Fruit fly (Drosophila melanogaster) whole organism, prepupa: Measurements from ENCODE around the gene Pnn.

Experiments used
- Blimp-1 ChIP-seq: fragments of 200-800 bp; sonication (Bioruptor generic); optimal IDR thresholded peaks from 3 replicates; lab custom pipeline; 2017; ENCODE audit warnings: missing biosample characterization, missing genetic modification characterization, mild to moderate bottlenecking, moderate library complexity, missing genetic modification reagents
- CG10631 ChIP-seq: fragments of 200-800 bp; sonication (Bioruptor generic); optimal IDR thresholded peaks from 2 replicates; lab custom pipeline; 2016; ENCODE audit warnings: missing biosample characterization, missing genetic modification characterization
- CG11762 ChIP-seq: fragments of 200-800 bp; sonication (Bioruptor generic); optimal IDR thresholded peaks from 3 replicates; lab custom pipeline; 2016; ENCODE audit warnings: missing biosample characterization, missing genetic modification characterization; ENCODE audit not compliant: insufficient read depth
- CG15336 ChIP-seq: fragments of 200-800 bp; sonication (Bioruptor generic); IDR thresholded peaks from 2 replicates; pipeline ENCODE4 v1.3.6; 2022; ENCODE audit warnings: missing biosample characterization, missing genetic modification characterization
- CG1621 ChIP-seq: fragments of 200-800 bp; sonication (Bioruptor generic); optimal IDR thresholded peaks from 3 replicates; lab custom pipeline; 2018; ENCODE audit warnings: missing biosample characterization, mild to moderate bottlenecking, missing genetic modification characterization
- CG16779 ChIP-seq: fragments of 200-800 bp; sonication (Bioruptor generic); optimal IDR thresholded peaks from 3 replicates; lab custom pipeline; 2017; ENCODE audit warnings: missing biosample characterization, mild to moderate bottlenecking, missing genetic modification characterization
- CG3032 ChIP-seq: fragments of 200-800 bp; optimal IDR thresholded peaks from 2 replicates; lab custom pipeline; 2019; ENCODE audit warnings: missing biosample characterization, mild to moderate bottlenecking, missing genetic modification characterization, moderate library complexity
- CG31627 ChIP-seq: fragments of 200-800 bp; sonication (Bioruptor generic); optimal IDR thresholded peaks from 3 replicates; lab custom pipeline; 2016; ENCODE audit warnings: missing biosample characterization, missing genetic modification characterization
- CG32006 ChIP-seq: fragments of 200-800 bp; sonication (Bioruptor generic); optimal IDR thresholded peaks from 3 replicates; lab custom pipeline; 2017; ENCODE audit warnings: missing biosample characterization, mild to moderate bottlenecking, missing genetic modification characterization
- CG34406 ChIP-seq: fragments of 200-800 bp; sonication (Bioruptor generic); optimal IDR thresholded peaks from 3 replicates; lab custom pipeline; 2016; ENCODE audit warnings: missing biosample characterization, missing genetic modification characterization
- CG3919 ChIP-seq: fragments of 200-800 bp; sonication (Bioruptor generic); optimal IDR thresholded peaks from 3 replicates; lab custom pipeline; 2016; ENCODE audit warnings: missing biosample characterization, missing genetic modification characterization
- CG4318 ChIP-seq: fragments of 200-800 bp; sonication (Bioruptor generic); optimal IDR thresholded peaks from 3 replicates; lab custom pipeline; 2017; ENCODE audit warnings: missing biosample characterization, mild to moderate bottlenecking, missing genetic modification characterization
- CG6163 ChIP-seq: fragments of 200-800 bp; sonication (Bioruptor generic); IDR thresholded peaks from 3 replicates; pipeline ENCODE4 v1.3.6; 2022; ENCODE audit warnings: missing biosample characterization, missing genetic modification characterization
- CG6792 ChIP-seq: fragments of 200-800 bp; sonication (Bioruptor generic); optimal IDR thresholded peaks from 3 replicates; lab custom pipeline; 2016; ENCODE audit warnings: missing biosample characterization, missing genetic modification characterization
- CG6808 ChIP-seq: fragments of 200-800 bp; sonication (Bioruptor generic); optimal IDR thresholded peaks from 3 replicates; lab custom pipeline; 2017; ENCODE audit warnings: missing biosample characterization, missing genetic modification characterization, mild to moderate bottlenecking, moderate library complexity, missing genetic modification reagents
- CG6854 ChIP-seq: fragments of 200-800 bp; sonication (Bioruptor generic); optimal IDR thresholded peaks from 2 replicates; lab custom pipeline; 2017; ENCODE audit warnings: missing biosample characterization, mild to moderate bottlenecking, missing genetic modification characterization
- CG8119 ChIP-seq: fragments of 200-800 bp; sonication (Bioruptor generic); IDR thresholded peaks from 3 replicates; pipeline ENCODE4 v1.3.6; 2022; ENCODE audit warnings: missing biosample characterization, missing genetic modification characterization
- CG8319 ChIP-seq: fragments of 200-800 bp; sonication (Bioruptor generic); optimal IDR thresholded peaks from 3 replicates; lab custom pipeline; 2016; ENCODE audit warnings: missing biosample characterization, missing genetic modification characterization
- CG8632 ChIP-seq: fragments of 200-800 bp; sonication (Bioruptor generic); optimal IDR thresholded peaks from 3 replicates; lab custom pipeline; 2016; ENCODE audit warnings: missing biosample characterization, missing genetic modification characterization
- CG9139 ChIP-seq: fragments of 200-800 bp; sonication (Bioruptor generic); optimal IDR thresholded peaks from 3 replicates; lab custom pipeline; 2017; ENCODE audit warnings: missing biosample characterization, mild to moderate bottlenecking, missing genetic modification characterization
- Eip75B ChIP-seq: fragments of 200-800 bp; sonication (Bioruptor generic); optimal IDR thresholded peaks from 3 replicates; lab custom pipeline; 2016; ENCODE audit warnings: missing biosample characterization, missing genetic modification characterization
- Eip78C ChIP-seq: fragments of 200-800 bp; sonication (Bioruptor generic); peaks from one replicate; lab custom pipeline; 2016; ENCODE audit warnings: missing biosample characterization, missing genetic modification characterization
- Eip93F ChIP-seq: fragments of 200-800 bp; sonication (Bioruptor generic); optimal IDR thresholded peaks from 2 replicates; lab custom pipeline; 2016; ENCODE audit warnings: missing biosample characterization, mild to moderate bottlenecking, missing genetic modification characterization
- Ets21C ChIP-seq: fragments of 200-800 bp; sonication (Bioruptor generic); optimal IDR thresholded peaks from 3 replicates; lab custom pipeline; 2016; ENCODE audit warnings: missing biosample characterization, missing genetic modification characterization
- Gug ChIP-seq: fragments of 200-800 bp; sonication (Bioruptor generic); IDR thresholded peaks from 2 replicates; pipeline ENCODE4 v1.3.6; 2022; ENCODE audit warnings: missing biosample characterization, missing genetic modification characterization
- Hr38 ChIP-seq: sonication (Bioruptor generic); optimal IDR thresholded peaks from 2 replicates; lab custom pipeline; 2016; ENCODE audit warnings: missing biosample characterization, missing genetic modification characterization
- Hr4 ChIP-seq: fragments of 200-800 bp; sonication (Bioruptor generic); optimal IDR thresholded peaks from 3 replicates; lab custom pipeline; 2016; ENCODE audit warnings: missing biosample characterization, missing genetic modification characterization
- Met ChIP-seq: fragments of 200-800 bp; sonication (Bioruptor generic); optimal IDR thresholded peaks from 3 replicates; lab custom pipeline; 2016; ENCODE audit warnings: missing biosample characterization, missing genetic modification characterization
- OdsH ChIP-seq: fragments of 200-800 bp; sonication (Bioruptor generic); optimal IDR thresholded peaks from 3 replicates; lab custom pipeline; 2016; ENCODE audit warnings: missing biosample characterization, missing genetic modification characterization
- Smox ChIP-seq: fragments of 200-800 bp; sonication (Bioruptor generic); optimal IDR thresholded peaks from 3 replicates; lab custom pipeline; 2016; ENCODE audit warnings: missing biosample characterization, missing genetic modification characterization
- Sox102F ChIP-seq: fragments of 200-800 bp; sonication (Bioruptor generic); optimal IDR thresholded peaks from 2 replicates; lab custom pipeline; 2016; ENCODE audit warnings: missing biosample characterization, mild to moderate bottlenecking, missing genetic modification characterization
- Sox15 ChIP-seq: fragments of 200-800 bp; sonication (Bioruptor generic); optimal IDR thresholded peaks from 3 replicates; lab custom pipeline; 2016; ENCODE audit warnings: missing biosample characterization, missing genetic modification characterization
- acj6 ChIP-seq: fragments of 200-800 bp; sonication (Bioruptor generic); optimal IDR thresholded peaks from 3 replicates; lab custom pipeline; 2016; ENCODE audit warnings: missing biosample characterization, missing genetic modification characterization
- cyc ChIP-seq: fragments of 200-800 bp; sonication (Bioruptor generic); optimal IDR thresholded peaks from 3 replicates; lab custom pipeline; 2016; ENCODE audit warnings: missing biosample characterization, missing genetic modification characterization
- dac ChIP-seq: fragments of 200-800 bp; sonication (Bioruptor generic); optimal IDR thresholded peaks from 2 replicates; lab custom pipeline; 2017; ENCODE audit warnings: missing biosample characterization, mild to moderate bottlenecking, missing genetic modification characterization
- dsx ChIP-seq: fragments of 200-800 bp; optimal IDR thresholded peaks from 3 replicates; lab custom pipeline; 2019; ENCODE audit warnings: missing biosample characterization, mild to moderate bottlenecking, missing genetic modification characterization, moderate library complexity; ENCODE audit not compliant: poor library complexity, severe bottlenecking
- esn ChIP-seq: fragments of 200-800 bp; sonication (Bioruptor generic); optimal IDR thresholded peaks from 2 replicates; lab custom pipeline; 2016; ENCODE audit warnings: missing biosample characterization, mild to moderate bottlenecking, missing genetic modification characterization, moderate library complexity
- fd85E ChIP-seq: fragments of 200-800 bp; sonication (Bioruptor generic); optimal IDR thresholded peaks from 3 replicates; lab custom pipeline; 2016; ENCODE audit warnings: missing biosample characterization, missing genetic modification characterization
- fkh ChIP-seq: fragments of 200-800 bp; sonication (Bioruptor generic); optimal IDR thresholded peaks from 3 replicates; lab custom pipeline; 2017; ENCODE audit warnings: missing biosample characterization, mild to moderate bottlenecking, missing genetic modification characterization, moderate library complexity
- lz ChIP-seq: fragments of 200-800 bp; sonication (Bioruptor generic); optimal IDR thresholded peaks from 3 replicates; lab custom pipeline; 2016; ENCODE audit warnings: missing biosample characterization, missing genetic modification characterization
- net ChIP-seq: fragments of 200-800 bp; sonication (Bioruptor generic); optimal IDR thresholded peaks from 3 replicates; lab custom pipeline; 2016; ENCODE audit warnings: missing biosample characterization, missing genetic modification characterization
- salr ChIP-seq, 2 experiments: fragments of 200-800 bp; sonication (Bioruptor generic); optimal IDR thresholded peaks; 3 replicates each; lab custom pipeline; 2016 to 2018; ENCODE audit warnings: missing biosample characterization in 2 of 2, missing genetic modification characterization in 2 of 2, mild to moderate bottlenecking in 1 of 2
- spab ChIP-seq: fragments of 200-800 bp; sonication (Bioruptor generic); optimal IDR thresholded peaks from 2 replicates; lab custom pipeline; 2017; ENCODE audit warnings: missing biosample characterization, mild to moderate bottlenecking, missing genetic modification characterization, missing genetic modification reagents
- svp ChIP-seq: fragments of 200-800 bp; sonication (Bioruptor generic); peaks from one replicate; lab custom pipeline; 2016; ENCODE audit warnings: missing biosample characterization, missing genetic modification characterization
- topi ChIP-seq: fragments of 200-800 bp; sonication (Bioruptor generic); optimal IDR thresholded peaks from 3 replicates; lab custom pipeline; 2016; ENCODE audit warnings: missing biosample characterization, missing genetic modification characterization
- vri ChIP-seq: fragments of 200-800 bp; sonication (Bioruptor generic); optimal IDR thresholded peaks from 3 replicates; lab custom pipeline; 2016; ENCODE audit warnings: missing biosample characterization, mild to moderate bottlenecking, missing genetic modification characterization

The Pnn gene

dm6 chr3R:9745442-9745841 lies 4.7 kb downstream of the Pnn start:
- TF ChIP-seq CG6163 (GFP tag; lab: Robert Waterston, UW) (no peak), CG4318 (GFP tag; lab: Kevin White, UChicago) (no peak), CG6854 (no peak), topi (no peak), CG3032 (tag; lab: Kevin White, UChicago) (no peak), CG32006 (GFP tag; lab: Kevin White, UChicago) (no peak), CG10631 (GFP tag; lab: Kevin White, UChicago) (no peak), dac (no peak), Smox (GFP tag; lab: Kevin White, UChicago) (no peak), net (GFP tag; lab: Kevin White, UChicago) (no peak), lz (GFP tag; lab: Kevin White, UChicago) (no peak), CG16779 (tag; lab: Kevin White, UChicago) (no peak), vri (no peak)

DNA sequence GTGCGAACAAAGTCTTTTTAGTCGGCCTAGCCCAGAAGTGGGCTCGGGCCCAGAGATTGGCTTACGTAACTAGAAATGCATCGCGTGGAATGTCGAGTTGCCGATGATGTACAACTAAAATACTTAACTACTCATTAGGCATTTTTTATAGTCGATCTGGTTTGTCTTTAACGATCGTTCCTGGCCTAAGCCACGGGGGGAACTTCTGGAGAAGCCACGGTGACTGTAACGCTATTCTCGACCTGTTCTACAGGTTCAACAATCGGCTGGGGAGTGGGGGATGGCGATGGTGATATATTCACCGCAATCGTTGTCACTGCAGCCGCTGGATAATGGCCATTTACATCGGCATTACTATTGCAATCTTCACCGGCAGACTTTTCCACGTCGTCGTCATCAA lies 5.6 kb downstream of the Pnn start, which contains the start of gene CG34409:
Gene CG34409 (minus strand): TSS at position 101 of the 400 bp plus-strand sequence.
- no peak for TF ChIP-seq CG15336
- TF ChIP-seq Eip78C (GFP tag; lab: Kevin White, UChicago) = peak; percentile 19
- TF ChIP-seq, all 60 proteins: peak for 1

- TF ChIP-seq CG6792 = peak; percentile 49
- no peak for TF ChIP-seq Sox15 (GFP tag; lab: Kevin White, UChicago)
- TF ChIP-seq fd85E = no peak
- TF ChIP-seq CG16779 (tag; lab: Kevin White, UChicago) = no peak
- TF ChIP-seq CG10631 (GFP tag; lab: Kevin White, UChicago) = no peak
- peak; percentile 45 for TF ChIP-seq Blimp-1 (GFP tag; lab: Kevin White, UChicago)
- 0 out of 2 replicates have a peak, but pooled peaks have one; percentile 14 for TF ChIP-seq Gug (GFP tag; lab: Robert Waterston, UW)
- TF ChIP-seq CG3032 (tag; lab: Kevin White, UChicago) = peak; percentile 64
- peak; percentile 69 for TF ChIP-seq CG6854
- TF ChIP-seq CG8119 (GFP tag; lab: Robert Waterston, UW) = peak; percentile 48; the same call in 1 of the 3 replicates
- no peak for TF ChIP-seq vri
- TF ChIP-seq CG32006 (GFP tag; lab: Kevin White, UChicago) = no peak
- no peak for TF ChIP-seq dsx
- TF ChIP-seq OdsH = no peak
- no peak for TF ChIP-seq fkh (GFP tag; lab: Kevin White, UChicago)
- TF ChIP-seq Ets21C (GFP tag; lab: Kevin White, UChicago) = no peak
- no peak for TF ChIP-seq CG3919 (GFP tag; lab: Kevin White, UChicago)
- TF ChIP-seq CG31627 (GFP tag; lab: Kevin White, UChicago) = peak; percentile 60
- TF ChIP-seq CG34406 (GFP tag; lab: Kevin White, UChicago) = no peak
- TF ChIP-seq CG6808 (GFP tag; lab: Kevin White, UChicago) = no peak
- TF ChIP-seq CG1621 (tag; lab: Kevin White, UChicago) = peak; percentile 50
- TF ChIP-seq net (GFP tag; lab: Kevin White, UChicago) = no peak
- TF ChIP-seq lz (GFP tag; lab: Kevin White, UChicago) = peak; percentile 67
- no peak for TF ChIP-seq acj6 (GFP tag; lab: Kevin White, UChicago)
- no peak for TF ChIP-seq svp (GFP tag; lab: Kevin White, UChicago)
- TF ChIP-seq topi = no peak
- TF ChIP-seq Hr4 = no peak
- no peak for TF ChIP-seq spab (GFP tag; lab: Kevin White, UChicago)
- TF ChIP-seq Sox102F = no peak
- no peak for TF ChIP-seq cyc (GFP tag; lab: Kevin White, UChicago)
- TF ChIP-seq CG9139 (GFP tag; lab: Kevin White, UChicago) = no peak
- no peak for TF ChIP-seq CG8319 (GFP tag; lab: Kevin White, UChicago)
- TF ChIP-seq Eip93F = peak; percentile 39
- no peak for TF ChIP-seq Met (GFP tag; lab: Kevin White, UChicago)
- no peak for TF ChIP-seq Eip75B (GFP tag; lab: Kevin White, UChicago)
- TF ChIP-seq esn (GFP tag; lab: Kevin White, UChicago) = peak; percentile 80
- TF ChIP-seq CG8632 = no peak
- TF ChIP-seq Hr38 (GFP tag; lab: Kevin White, UChicago) = no peak
- no peak for TF ChIP-seq Smox (GFP tag; lab: Kevin White, UChicago)
- no peak for TF ChIP-seq salr (GFP tag; optimal IDR thresholded peaks at IDR 0.05; lab: Kevin White, UChicago)
- TF ChIP-seq CG11762 (GFP tag; lab: Kevin White, UChicago) = no peak
Measured at dm6 chr3R:9747272-9747874, 6.7 kb downstream of the Pnn start, which contains the start of gene CG12948. CG12948 (minus strand) TSS chr3R:9747744.
